Fruit fly (Drosophila melanogaster) whole organism, embryonic: Measurements from ENCODE around the gene CG42395.

Experiments used
- CG14667 ChIP-seq: fragments of 200-800 bp; sonication (Bioruptor generic); IDR thresholded peaks from 2 replicates; pipeline ENCODE4 v1.3.6; 2022; ENCODE audit warnings: missing biosample characterization, missing genetic modification characterization
- CG6272 ChIP-seq: fragments of 200-800 bp; sonication (Bioruptor generic); IDR thresholded peaks from 2 replicates; pipeline ENCODE4 v1.3.6; 2022; ENCODE audit warnings: missing biosample characterization, missing genetic modification characterization
- HHEX ChIP-seq: fragments of 200-800 bp; sonication (Bioruptor generic); optimal IDR thresholded peaks from 3 replicates; lab custom pipeline; 2017; ENCODE audit warnings: missing biosample characterization, mild to moderate bottlenecking, missing genetic modification characterization, missing genetic modification reagents
- Nf-YB ChIP-seq: fragments of 200-800 bp; sonication (Bioruptor generic); optimal IDR thresholded peaks from 3 replicates; lab custom pipeline; 2019; ENCODE audit warnings: missing biosample characterization, mild to moderate bottlenecking, missing genetic modification characterization, moderate library complexity
- gfzf ChIP-seq: fragments of 200-800 bp; sonication (Bioruptor generic); optimal IDR thresholded peaks from 2 replicates; lab custom pipeline; 2016; ENCODE audit warnings: missing biosample characterization, mild to moderate bottlenecking, missing genetic modification characterization, moderate library complexity
- grau ChIP-seq: fragments of 200-800 bp; optimal IDR thresholded peaks from 3 replicates; lab custom pipeline; 2019; ENCODE audit warnings: missing biosample characterization, mild to moderate bottlenecking, missing genetic modification characterization, moderate library complexity
- pho ChIP-seq: fragments of 200-800 bp; sonication (Bioruptor generic); optimal IDR thresholded peaks from 2 replicates; lab custom pipeline; 2016; ENCODE audit warnings: missing biosample characterization, missing genetic modification characterization
- tna ChIP-seq: fragments of 200-800 bp; sonication (Bioruptor generic); IDR thresholded peaks from 2 replicates; pipeline ENCODE4 v1.3.6; 2022; ENCODE audit warnings: missing biosample characterization, missing genetic modification characterization; ENCODE audit not compliant: partially characterized antibody
- zen2 ChIP-seq: fragments of 200-800 bp; sonication (Bioruptor generic); IDR thresholded peaks from 3 replicates; pipeline ENCODE4 v1.3.6; 2022; ENCODE audit warnings: missing biosample characterization, missing genetic modification characterization; ENCODE audit not compliant: partially characterized antibody

- no peak for TF ChIP-seq Nf-YB
- TF ChIP-seq HHEX = no peak
- peak; percentile 89 for TF ChIP-seq gfzf
- no peak for TF ChIP-seq CG14667 (GFP tag; lab: Robert Waterston, UW)
- no peak for TF ChIP-seq grau (tag; lab: Kevin White, UChicago)
- 0 out of 3 replicates have a peak, but pooled peaks have one; percentile 18 for TF ChIP-seq zen2 (GFP tag; lab: Robert Waterston, UW)
- no peak for TF ChIP-seq CG6272 (GFP tag; lab: Robert Waterston, UW)
- TF ChIP-seq tna (GFP tag; lab: Robert Waterston, UW) = no peak
- no peak for TF ChIP-seq pho (GFP tag; lab: Kevin White, UChicago)
Measured at dm6 chrX:9608727-9609419, 32.8 kb upstream of the CG42395 start, which contains the start of the genes LysRS and Hecw.
